Fruit fly (Drosophila melanogaster) whole organism, embryonic: Measurements from ENCODE around the gene CG10165.

Experiments used
- Ada2b ChIP-seq: fragments of 200-800 bp; sonication (Bioruptor generic); IDR thresholded peaks from 2 replicates; pipeline ENCODE4 v1.3.6; 2022; ENCODE audit warnings: missing biosample characterization, missing genetic modification characterization
- Asciz ChIP-seq: fragments of 200-800 bp; sonication (Bioruptor generic); optimal IDR thresholded peaks from 2 replicates; lab custom pipeline; 2017; ENCODE audit warnings: missing biosample characterization, mild to moderate bottlenecking, missing genetic modification characterization, missing genetic modification reagents
- Awh ChIP-seq: fragments of 200-800 bp; sonication (Bioruptor generic); IDR thresholded peaks from 2 replicates; pipeline ENCODE4, ENCODE4 v1.3.6; 2022; ENCODE audit warnings: missing biosample characterization, missing genetic modification characterization
- CG10321 ChIP-seq: fragments of 200-800 bp; sonication (Bioruptor generic); IDR thresholded peaks from 2 replicates; pipeline ENCODE4 v1.3.6; 2022; ENCODE audit warnings: missing biosample characterization, missing genetic modification characterization
- CG10366 ChIP-seq: fragments of 200-800 bp; sonication (Bioruptor generic); IDR thresholded peaks from 2 replicates; pipeline ENCODE4 v1.3.6; 2022; ENCODE audit warnings: missing biosample characterization, missing genetic modification characterization
- CG10979 ChIP-seq: fragments of 200-800 bp; sonication (Bioruptor generic); optimal IDR thresholded peaks from 2 replicates; lab custom pipeline; 2018; ENCODE audit warnings: missing biosample characterization, mild to moderate bottlenecking, missing genetic modification characterization, moderate library complexity
- CG11695 ChIP-seq: fragments of 200-800 bp; sonication (Bioruptor generic); IDR thresholded peaks from 3 replicates; pipeline ENCODE4 v1.3.6; 2022; ENCODE audit warnings: missing biosample characterization, missing genetic modification characterization
- CG13894 ChIP-seq: fragments of 200-800 bp; sonication (Bioruptor generic); optimal IDR thresholded peaks from 3 replicates; lab custom pipeline; 2018; ENCODE audit warnings: missing biosample characterization, mild to moderate bottlenecking, missing genetic modification characterization, moderate library complexity
- CG14050 ChIP-seq: fragments of 200-800 bp; sonication (Bioruptor generic); IDR thresholded peaks from 3 replicates; pipeline ENCODE4 v1.3.6; 2022; ENCODE audit warnings: missing biosample characterization, missing genetic modification characterization
- CG15479 ChIP-seq: fragments of 200-800 bp; sonication (Bioruptor generic); optimal IDR thresholded peaks from 3 replicates; lab custom pipeline; 2019; ENCODE audit warnings: missing biosample characterization, mild to moderate bottlenecking, missing genetic modification characterization, moderate library complexity
- CG1603 ChIP-seq: fragments of 200-800 bp; sonication (Bioruptor generic); optimal IDR thresholded peaks from 2 replicates; lab custom pipeline; 2019; ENCODE audit warnings: missing biosample characterization, mild to moderate bottlenecking, missing genetic modification characterization, moderate library complexity
- CG18476 ChIP-seq: fragments of 200-800 bp; sonication (Bioruptor generic); optimal IDR thresholded peaks from 2 replicates; lab custom pipeline; 2016; ENCODE audit warnings: missing biosample characterization, mild to moderate bottlenecking, missing genetic modification characterization
- CG3065 ChIP-seq: fragments of 200-800 bp; sonication (Bioruptor generic); optimal IDR thresholded peaks from 2 replicates; lab custom pipeline; 2016; ENCODE audit warnings: missing biosample characterization, missing genetic modification characterization
- CG4328 ChIP-seq: fragments of 200-800 bp; sonication (Bioruptor generic); optimal IDR thresholded peaks from 3 replicates; lab custom pipeline; 2017; ENCODE audit warnings: missing biosample characterization, missing genetic modification reagents, missing genetic modification characterization
- CG4360 ChIP-seq: fragments of 200-800 bp; sonication (Bioruptor generic); IDR thresholded peaks from 2 replicates; pipeline ENCODE4 v1.3.6; 2022; ENCODE audit warnings: missing biosample characterization, missing genetic modification characterization
- CG4617 ChIP-seq: fragments of 200-800 bp; sonication (Bioruptor generic); optimal IDR thresholded peaks from 3 replicates; lab custom pipeline; 2016; ENCODE audit warnings: missing biosample characterization, missing genetic modification characterization, borderline replicate concordance
- CG5180 ChIP-seq: fragments of 200-800 bp; sonication (Bioruptor generic); optimal IDR thresholded peaks from 3 replicates; lab custom pipeline; 2017; ENCODE audit warnings: missing biosample characterization, missing genetic modification characterization, mild to moderate bottlenecking, moderate library complexity, missing genetic modification reagents
- CG6765 ChIP-seq: fragments of 200-800 bp; sonication (Bioruptor generic); optimal IDR thresholded peaks from 3 replicates; lab custom pipeline; 2017; ENCODE audit warnings: missing biosample characterization, mild to moderate bottlenecking, missing genetic modification characterization
- CG6813 ChIP-seq: fragments of 200-800 bp; sonication (Bioruptor generic); optimal IDR thresholded peaks from 2 replicates; lab custom pipeline; 2017; ENCODE audit warnings: missing biosample characterization, missing genetic modification characterization, mild to moderate bottlenecking, moderate library complexity, missing genetic modification reagents
- CG7372 ChIP-seq: fragments of 200-800 bp; sonication (Bioruptor generic); IDR thresholded peaks from 2 replicates; pipeline ENCODE4 v1.3.6; 2022; ENCODE audit warnings: missing biosample characterization, missing genetic modification characterization
- CG9817 ChIP-seq: fragments of 200-800 bp; sonication (Bioruptor generic); optimal IDR thresholded peaks from 2 replicates; lab custom pipeline; 2018; ENCODE audit warnings: missing biosample characterization, mild to moderate bottlenecking, missing genetic modification characterization, moderate library complexity
- Camta ChIP-seq: fragments of 200-800 bp; sonication (Bioruptor generic); optimal IDR thresholded peaks from 2 replicates; lab custom pipeline; 2016; ENCODE audit warnings: missing biosample characterization, missing genetic modification characterization
- CoRest ChIP-seq: fragments of 200-800 bp; sonication (Bioruptor generic); optimal IDR thresholded peaks from 3 replicates; lab custom pipeline; 2018; ENCODE audit warnings: missing biosample characterization, mild to moderate bottlenecking, missing genetic modification characterization, moderate library complexity
- D ChIP-seq, 2 experiments: fragments of 200-800 bp in 1 of 2; fragments of >200 bp in 1 of 2; sonication (Bioruptor generic) in 1 of 2; optimal IDR thresholded peaks; 2 replicates in 1 of 2; 3 replicates in 1 of 2; lab custom pipeline; 2017; ENCODE audit warnings: mild to moderate bottlenecking in 1 of 2, missing biosample characterization in 1 of 2, missing genetic modification characterization in 1 of 2, missing genetic modification reagents in 1 of 2
- D19B ChIP-seq: fragments of 200-800 bp; sonication (Bioruptor generic); optimal IDR thresholded peaks from 2 replicates; lab custom pipeline; 2017; ENCODE audit warnings: missing biosample characterization, mild to moderate bottlenecking, missing genetic modification characterization
- Dfd ChIP-seq, 2 experiments: fragments of >200 bp; optimal IDR thresholded peaks; 2 replicates each; lab custom pipeline; 2017; ENCODE audit warnings: missing biosample characterization in 2 of 2, missing genetic modification characterization in 2 of 2
- Dip2 ChIP-seq: fragments of 200-800 bp; sonication (Bioruptor generic); IDR thresholded peaks from 2 replicates; pipeline ENCODE4 v1.3.6; 2022; ENCODE audit warnings: missing biosample characterization, missing genetic modification characterization
- Gug ChIP-seq: fragments of 200-800 bp; sonication (Bioruptor generic); IDR thresholded peaks from 4 replicates; pipeline ENCODE4 v1.3.6; 2022; ENCODE audit warnings: missing biosample characterization, missing genetic modification characterization
- Lhr ChIP-seq: fragments of 200-800 bp; sonication (Bioruptor generic); optimal IDR thresholded peaks from 3 replicates; lab custom pipeline; 2017; ENCODE audit warnings: mild to moderate bottlenecking, missing biosample characterization, missing genetic modification reagents, missing genetic modification characterization
- Neu2 ChIP-seq: fragments of 200-800 bp; sonication (Bioruptor generic); optimal IDR thresholded peaks from 3 replicates; lab custom pipeline; 2016; ENCODE audit warnings: missing biosample characterization, missing genetic modification characterization, borderline replicate concordance
- NfI ChIP-seq: fragments of 200-800 bp; sonication (Bioruptor generic); optimal IDR thresholded peaks from 3 replicates; lab custom pipeline; 2018; ENCODE audit warnings: missing biosample characterization, mild to moderate bottlenecking, missing genetic modification characterization, moderate library complexity
- Oli ChIP-seq: fragments of 200-800 bp; sonication (Bioruptor generic); optimal IDR thresholded peaks from 2 replicates; lab custom pipeline; 2018; ENCODE audit warnings: missing biosample characterization, mild to moderate bottlenecking, missing genetic modification characterization, moderate library complexity
- chm ChIP-seq: fragments of 200-800 bp; sonication (Bioruptor generic); IDR thresholded peaks from 2 replicates; pipeline ENCODE4 v1.3.6; 2022; ENCODE audit warnings: missing biosample characterization, missing genetic modification characterization
- chn ChIP-seq: fragments of 200-800 bp; sonication (Bioruptor generic); optimal IDR thresholded peaks from 2 replicates; lab custom pipeline; 2016; ENCODE audit warnings: missing biosample characterization, missing genetic modification characterization
- dati ChIP-seq: fragments of 200-800 bp; sonication (Bioruptor generic); IDR thresholded peaks from 2 replicates; pipeline ENCODE4 v1.3.6; 2022; ENCODE audit warnings: missing biosample characterization, missing genetic modification characterization
- hkb ChIP-seq, 2 experiments: fragments of 200-800 bp in 1 of 2; fragments of >200 bp in 1 of 2; sonication (Bioruptor generic) in 1 of 2; IDR thresholded peaks in 1 of 2; optimal IDR thresholded peaks in 1 of 2; 2 replicates each; pipeline versions ENCODE4 v1.3.6 to Lab custom; 2017 to 2022; ENCODE audit warnings: missing biosample characterization in 1 of 2, missing genetic modification characterization in 1 of 2
- oc ChIP-seq: fragments of 200-800 bp; sonication (Bioruptor generic); optimal IDR thresholded peaks from 2 replicates; lab custom pipeline; 2018; ENCODE audit warnings: missing biosample characterization, mild to moderate bottlenecking, missing genetic modification characterization, moderate library complexity
- onecut ChIP-seq: fragments of 200-800 bp; sonication (Bioruptor generic); IDR thresholded peaks from 2 replicates; pipeline ENCODE4 v1.3.6; 2022; ENCODE audit warnings: missing biosample characterization, missing genetic modification characterization
- pan ChIP-seq, 4 experiments: fragments of >200 bp in 3 of 4; fragments of 200-800 bp in 1 of 4; sonication (Bioruptor generic) in 1 of 4; optimal IDR thresholded peaks in 3 of 4; IDR thresholded peaks in 1 of 4; 2 replicates each; pipeline versions ENCODE4 v1.3.6 to Lab custom; 2017 to 2022; ENCODE audit warnings: missing biosample characterization in 2 of 4, missing genetic modification characterization in 2 of 4, mixed read lengths in 1 of 4
- peb ChIP-seq: fragments of 200-800 bp; sonication (Bioruptor generic); IDR thresholded peaks from 2 replicates; pipeline ENCODE4 v1.3.6; 2022; ENCODE audit warnings: missing biosample characterization, missing genetic modification characterization
- pho ChIP-seq: fragments of 200-800 bp; sonication (Bioruptor generic); optimal IDR thresholded peaks from 2 replicates; lab custom pipeline; 2016; ENCODE audit warnings: missing biosample characterization, missing genetic modification characterization
- phol ChIP-seq: fragments of 200-800 bp; sonication (Bioruptor generic); optimal IDR thresholded peaks from 3 replicates; lab custom pipeline; 2018; ENCODE audit warnings: missing biosample characterization, mild to moderate bottlenecking, missing genetic modification characterization, moderate library complexity
- pum ChIP-seq: fragments of 200-800 bp; sonication (Bioruptor generic); optimal IDR thresholded peaks from 2 replicates; lab custom pipeline; 2016; ENCODE audit warnings: missing biosample characterization, missing genetic modification characterization
- repo ChIP-seq: fragments of 200-800 bp; sonication (Bioruptor generic); optimal IDR thresholded peaks from 2 replicates; lab custom pipeline; 2016; ENCODE audit warnings: missing biosample characterization, missing genetic modification characterization
- sima ChIP-seq: fragments of 200-800 bp; sonication (Bioruptor generic); optimal IDR thresholded peaks from 2 replicates; lab custom pipeline; 2016; ENCODE audit warnings: missing biosample characterization, missing genetic modification characterization
- sqz ChIP-seq: fragments of 200-800 bp; sonication (Bioruptor generic); optimal IDR thresholded peaks from 3 replicates; lab custom pipeline; 2018; ENCODE audit warnings: missing biosample characterization, mild to moderate bottlenecking, missing genetic modification characterization
- zen2 ChIP-seq: fragments of 200-800 bp; sonication (Bioruptor generic); IDR thresholded peaks from 3 replicates; pipeline ENCODE4 v1.3.6; 2022; ENCODE audit warnings: missing biosample characterization, missing genetic modification characterization; ENCODE audit not compliant: partially characterized antibody

Gene CG10165

DNA sequence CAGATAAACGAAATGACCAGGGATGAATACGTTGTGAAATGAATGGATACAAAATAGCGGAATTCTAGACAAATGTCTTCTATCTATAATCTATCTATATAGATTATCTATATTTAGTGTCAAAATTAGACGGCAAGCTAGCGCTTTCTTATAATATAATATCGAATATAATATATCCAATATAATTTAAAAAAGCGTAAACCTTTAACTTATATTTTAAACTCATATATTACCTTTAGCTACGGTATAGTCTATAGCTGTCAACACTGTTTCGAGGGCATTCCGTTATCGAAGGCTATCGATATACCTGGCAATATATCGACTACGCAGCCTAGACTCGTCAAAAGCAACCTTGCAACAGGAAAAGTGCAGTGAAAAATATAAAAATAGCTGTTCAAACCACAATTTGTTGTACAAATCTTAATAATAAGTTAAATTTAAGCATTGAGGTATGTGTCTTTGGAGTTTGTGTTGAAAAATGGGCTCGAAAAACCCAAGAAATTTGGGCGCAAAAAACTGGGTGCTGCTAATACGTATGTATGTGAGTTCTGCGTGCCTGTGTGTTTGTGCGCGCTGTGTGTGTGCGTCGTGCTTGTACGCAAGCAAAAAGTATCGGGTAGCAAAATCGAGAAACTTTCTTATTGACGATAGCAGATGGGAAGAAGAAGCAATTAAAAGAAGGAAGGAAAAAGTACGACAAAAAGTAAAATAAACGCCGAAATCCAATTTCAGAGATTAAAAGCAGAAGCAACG lies 37.0 kb downstream of the CG10165 start, which contains the start of the genes swm and Ctu2 (continued):
- peak; percentile 59; the same call in 2 of the 3 replicates for TF ChIP-seq zen2 (GFP tag; lab: Robert Waterston, UW)
- TF ChIP-seq NfI (GFP tag; lab: Kevin White, UChicago), result peak; percentile 64
- TF ChIP-seq Asciz (GFP tag; lab: Kevin White, UChicago), result no peak
- peak; percentile 64; the same call in 2 of the 3 replicates for TF ChIP-seq CG11695
- no peak for TF ChIP-seq D (optimal IDR thresholded peaks at IDR 0.05; lab: Kevin White, UChicago)
- TF ChIP-seq D (GFP tag; optimal IDR thresholded peaks at IDR 0.05; lab: Kevin White, UChicago), result peak; percentile 40
- no peak for TF ChIP-seq CG6813 (GFP tag; lab: Kevin White, UChicago)
- TF ChIP-seq CG10366 (GFP tag; lab: Robert Waterston, UW), result peak; percentile 25; the same call in 1 of the 2 replicates
- TF ChIP-seq CG15479, result peak; percentile 30
- no peak for TF ChIP-seq CG13894 (tag; lab: Kevin White, UChicago)
- TF ChIP-seq CG7372, result peak; percentile 57; the same call in 1 of the 2 replicates
- peak; percentile 5 for TF ChIP-seq CG1603 (tag; lab: Kevin White, UChicago)
- peak; percentile 67 for TF ChIP-seq CG10979 (tag; lab: Kevin White, UChicago)
- TF ChIP-seq phol (tag; lab: Kevin White, UChicago), result peak; percentile 79
- no peak for TF ChIP-seq pho
- no peak for TF ChIP-seq Dfd (GFP tag; optimal IDR thresholded peaks at IDR 0.05; lab: Kevin White, UChicago)
- TF ChIP-seq Awh (GFP tag; lab: Robert Waterston, UW), result no peak
- TF ChIP-seq Oli (tag; lab: Kevin White, UChicago), result no peak
- TF ChIP-seq chn, result no peak
- TF ChIP-seq Lhr (GFP tag; lab: Kevin White, UChicago), result no peak
- no peak for TF ChIP-seq pan (optimal IDR thresholded peaks at IDR 0.05; lab: Kevin White, UChicago)
- TF ChIP-seq pan (GFP tag; optimal IDR thresholded peaks at IDR 0.05 in 1 of 2, IDR thresholded peaks at IDR 0.05 in 1 of 2), result peak in 1 of 2 experiments; percentile 60
- no peak for TF ChIP-seq CG18476
- peak; percentile 89 for TF ChIP-seq CoRest (tag; lab: Kevin White, UChicago)
- no peak for TF ChIP-seq dati (GFP tag; lab: Robert Waterston, UW)
- no peak for TF ChIP-seq Camta (GFP tag; lab: Kevin White, UChicago)
- peak; percentile 54; the same call in 1 of the 2 replicates for TF ChIP-seq Ada2b (GFP tag; lab: Robert Waterston, UW)
- peak; percentile 37 for TF ChIP-seq oc
- TF ChIP-seq CG10321 (GFP tag; lab: Robert Waterston, UW), result no peak
- TF ChIP-seq Gug (GFP tag; lab: Robert Waterston, UW), result peak; percentile 26; the same call in 2 of the 4 replicates
- peak; percentile 46 for TF ChIP-seq D19B (GFP tag; lab: Kevin White, UChicago)
- no peak for TF ChIP-seq sima (GFP tag; lab: Kevin White, UChicago)
- no peak for TF ChIP-seq Neu2 (GFP tag; lab: Kevin White, UChicago)
- no peak for TF ChIP-seq CG5180 (GFP tag; lab: Kevin White, UChicago)
- TF ChIP-seq repo (GFP tag; lab: Kevin White, UChicago), result no peak
- peak; percentile 66 for TF ChIP-seq CG4328 (GFP tag; lab: Kevin White, UChicago)
- no peak for TF ChIP-seq onecut
- no peak for TF ChIP-seq CG6765 (GFP tag; lab: Kevin White, UChicago)
- peak; percentile 79 for TF ChIP-seq CG9817 (tag; lab: Kevin White, UChicago)
- no peak for TF ChIP-seq hkb (optimal IDR thresholded peaks at IDR 0.05; lab: Kevin White, UChicago)
- peak; percentile 55; the same call in 1 of the 2 replicates for TF ChIP-seq hkb (GFP tag; IDR thresholded peaks at IDR 0.05; lab: Robert Waterston, UW)
- TF ChIP-seq CG14050 (GFP tag; lab: Robert Waterston, UW), result 0 out of 3 replicates have a peak, but pooled peaks have one; percentile 24
- no peak for TF ChIP-seq CG4360 (GFP tag; lab: Robert Waterston, UW)
- peak; percentile 23 for TF ChIP-seq pum (GFP tag; lab: Kevin White, UChicago)
- no peak for TF ChIP-seq peb
- TF ChIP-seq CG4617, result peak; percentile 45
- no peak for TF ChIP-seq CG3065 (GFP tag; lab: Kevin White, UChicago)
- TF ChIP-seq chm (GFP tag; lab: Robert Waterston, UW), result no peak
- no peak for TF ChIP-seq sqz (GFP tag; lab: Kevin White, UChicago)
- TF ChIP-seq Dip2 (GFP tag; lab: Robert Waterston, UW), result no peak
